Worm (Caenorhabditis elegans): ENCODE measurements around the gene D1014.2.

DNA sequence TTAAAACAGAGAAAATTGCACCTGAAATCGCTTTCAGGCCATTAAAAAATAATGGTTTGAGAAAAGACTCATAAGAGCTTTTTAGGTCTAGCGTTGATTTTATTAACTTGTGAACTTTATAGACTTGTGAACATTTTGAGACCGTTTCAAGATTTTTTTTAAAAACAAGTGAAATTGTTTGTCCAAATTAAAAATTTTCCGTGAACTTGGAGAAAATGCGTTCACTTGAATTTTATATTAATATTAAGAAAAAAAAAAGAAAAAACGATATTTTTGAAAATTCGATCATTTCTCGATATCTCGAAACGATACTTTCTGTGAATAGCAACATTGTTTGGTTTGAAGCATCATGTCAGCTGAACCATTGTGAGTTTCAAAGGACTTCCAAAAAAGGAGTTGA lies 46.7 kb downstream of the D1014.2 start, which contains the start of gene F20D6.1:
- TF ChIP-seq dao-5 (tag; optimal IDR thresholded peaks at IDR 0.05) (no peak), him-1 (tag; optimal IDR thresholded peaks at IDR 0.05) (no peak), W03F9.2 (tag; optimal IDR thresholded peaks at IDR 0.05) (no peak)

Data from whole organism, L4/young adult.